Worm (Caenorhabditis elegans): Measurements from ENCODE around the gene drn-1.

drn-1 gene

DNA sequence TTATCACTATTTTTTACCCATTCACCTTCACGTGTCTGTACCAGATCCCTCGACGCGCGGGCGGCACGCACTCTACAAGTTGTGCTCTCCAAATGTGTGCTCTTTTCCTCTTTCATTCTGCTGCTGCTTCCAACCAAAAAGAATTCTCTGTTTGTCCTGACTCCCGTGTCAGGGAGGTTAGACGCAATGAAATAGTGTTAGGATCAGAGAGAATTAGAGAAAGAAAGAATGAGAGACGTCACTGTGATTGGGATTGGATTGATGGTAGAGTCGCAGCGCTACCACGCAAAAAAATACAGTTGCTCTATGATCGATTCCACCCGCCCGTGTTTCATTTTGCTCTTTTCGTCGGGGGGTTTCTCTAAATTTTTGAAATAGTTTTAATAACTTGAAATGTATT, 19.4 kb upstream of the drn-1 start:
- no peak for TF ChIP-seq nhr-25 (tag; optimal IDR thresholded peaks at IDR 0.05)
- peak; percentile 69 for TF ChIP-seq pha-4 (tag; optimal IDR thresholded peaks at IDR 0.05)

DNA sequence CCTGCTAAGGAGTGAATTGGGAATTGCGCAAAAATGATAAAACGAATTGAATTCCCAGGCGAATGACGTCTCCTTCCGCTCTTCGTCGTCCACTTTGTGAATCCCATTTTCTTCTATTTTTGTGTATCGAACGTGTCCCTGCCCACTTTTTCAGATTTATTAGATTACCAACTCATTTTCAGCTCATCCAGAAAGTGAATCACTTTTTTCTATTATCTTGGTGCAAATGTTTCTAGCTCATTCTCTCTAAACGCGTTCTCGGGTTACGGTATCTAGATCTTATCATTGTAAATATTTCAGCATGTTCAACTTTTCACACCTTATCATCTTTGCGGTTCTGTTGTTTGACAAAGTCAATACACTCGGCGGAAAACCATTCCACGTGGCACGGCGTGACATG, 17.5 kb upstream of the drn-1 start, which contains the start of gene ZK622.5:
ZK622.5 (plus strand) TSS at position 301 of the 400 bp plus-strand sequence.
- TF ChIP-seq sea-2 (GFP tag; optimal IDR thresholded peaks at IDR 0.05) (no peak), ceh-28 (tag; optimal IDR thresholded peaks at IDR 0.05) (no peak), nhr-67 (tag; optimal IDR thresholded peaks at IDR 0.05) (no peak), mml-1 (tag; optimal IDR thresholded peaks at IDR 0.05) (no peak), skn-1 (tag; optimal IDR thresholded peaks at IDR 0.05) (no peak), hmg-11 (tag; optimal IDR thresholded peaks at IDR 0.05) (no peak), ztf-11 (tag; optimal IDR thresholded peaks at IDR 0.05) (no peak), egl-27 (tag; optimal IDR thresholded peaks at IDR 0.05) (no peak), mdl-1 (tag; optimal IDR thresholded peaks at IDR 0.05) (no peak)

ce11 chrII:5285029-5285428, 13.4 kb upstream of the drn-1 start, which contains the start of gene gur-5:
Gene gur-5 (plus strand): TSS chrII:5285329.
- no peak for TF ChIP-seq aly-2 (tag; optimal IDR thresholded peaks at IDR 0.05)
- TF ChIP-seq ceh-9 (tag; optimal IDR thresholded peaks at IDR 0.05): no peak
- no peak for TF ChIP-seq mml-1 (tag; optimal IDR thresholded peaks at IDR 0.05)
- no peak for TF ChIP-seq nhr-43 (tag; optimal IDR thresholded peaks at IDR 0.05; ENCODE audit: poor library complexity, severe bottlenecking)
- TF ChIP-seq snpc-4 (tag; optimal IDR thresholded peaks at IDR 0.05): no peak
- TF ChIP-seq skn-1 (tag; optimal IDR thresholded peaks at IDR 0.05): no peak
- TF ChIP-seq nhr-11 (tag; optimal IDR thresholded peaks at IDR 0.05): no peak
- no peak for TF ChIP-seq fos-1 (tag; optimal IDR thresholded peaks at IDR 0.05)
- no peak for TF ChIP-seq nhr-23 (tag; optimal IDR thresholded peaks at IDR 0.05)
- TF ChIP-seq pqm-1 (tag; optimal IDR thresholded peaks at IDR 0.05): no peak
- TF ChIP-seq lsy-12 (tag; optimal IDR thresholded peaks at IDR 0.05): no peak
- no peak for TF ChIP-seq ama-1 (optimal IDR thresholded peaks at IDR 0.05)
- no peak for TF ChIP-seq eor-1 (tag; optimal IDR thresholded peaks at IDR 0.05)
- no peak for TF ChIP-seq fkh-2 (tag; optimal IDR thresholded peaks at IDR 0.05)
- TF ChIP-seq mdl-1 (tag; optimal IDR thresholded peaks at IDR 0.05): no peak

DNA sequence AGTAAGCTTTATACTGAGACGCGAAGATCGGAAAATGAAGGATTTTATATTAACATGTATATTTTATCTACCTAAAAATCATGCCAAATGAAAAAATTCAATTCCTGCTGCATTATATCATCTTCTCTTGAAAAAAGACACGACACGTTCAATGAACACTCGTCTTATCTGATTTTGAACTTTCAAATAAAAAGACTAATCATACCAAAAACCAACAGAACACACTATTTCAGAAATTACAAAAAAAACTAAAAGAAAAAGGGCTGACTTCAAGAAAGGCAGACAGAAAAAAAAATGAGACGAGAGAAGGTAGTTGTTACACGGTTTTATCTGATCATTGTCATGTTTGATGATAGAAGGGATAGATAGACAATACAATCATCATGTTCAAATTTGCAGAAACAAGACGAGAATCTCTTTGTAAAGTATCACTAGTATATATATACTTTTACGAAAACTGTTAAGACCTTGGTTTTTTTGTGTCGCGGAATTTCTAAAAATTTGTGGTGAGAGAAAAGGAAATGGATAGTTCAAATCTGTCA, 11.2 kb upstream of the drn-1 start:
- no peak for TF ChIP-seq ZK546.5 (tag; optimal IDR thresholded peaks at IDR 0.05)
- peak; percentile 11 for TF ChIP-seq nhr-23 (tag; optimal IDR thresholded peaks at IDR 0.05)
- no peak for TF ChIP-seq ama-1 (optimal IDR thresholded peaks at IDR 0.05)
- no peak for TF ChIP-seq ceh-16 (tag; optimal IDR thresholded peaks at IDR 0.05)
- no peak for TF ChIP-seq nhr-77 (tag; optimal IDR thresholded peaks at IDR 0.05)
- TF ChIP-seq aly-2 (tag; optimal IDR thresholded peaks at IDR 0.05): no peak
- no peak for TF ChIP-seq unc-62 (GFP tag; optimal IDR thresholded peaks at IDR 0.05)
- TF ChIP-seq skn-1 (tag; optimal IDR thresholded peaks at IDR 0.05): no peak
- TF ChIP-seq pqm-1 (tag; optimal IDR thresholded peaks at IDR 0.05): no peak
- TF ChIP-seq hmg-11 (tag; optimal IDR thresholded peaks at IDR 0.05): no peak
- TF ChIP-seq mml-1 (tag; optimal IDR thresholded peaks at IDR 0.05): no peak
- TF ChIP-seq tbx-2 (tag; optimal IDR thresholded peaks at IDR 0.05): no peak
- TF ChIP-seq mdl-1 (tag; optimal IDR thresholded peaks at IDR 0.05): no peak
- no peak for TF ChIP-seq lin-39 (tag; optimal IDR thresholded peaks at IDR 0.05)
- TF ChIP-seq elt-1 (tag; optimal IDR thresholded peaks at IDR 0.05): peak; percentile 93
- no peak for TF ChIP-seq nhr-11 (tag; optimal IDR thresholded peaks at IDR 0.05)
- no peak for TF ChIP-seq ztf-11 (tag; optimal IDR thresholded peaks at IDR 0.05)

DNA sequence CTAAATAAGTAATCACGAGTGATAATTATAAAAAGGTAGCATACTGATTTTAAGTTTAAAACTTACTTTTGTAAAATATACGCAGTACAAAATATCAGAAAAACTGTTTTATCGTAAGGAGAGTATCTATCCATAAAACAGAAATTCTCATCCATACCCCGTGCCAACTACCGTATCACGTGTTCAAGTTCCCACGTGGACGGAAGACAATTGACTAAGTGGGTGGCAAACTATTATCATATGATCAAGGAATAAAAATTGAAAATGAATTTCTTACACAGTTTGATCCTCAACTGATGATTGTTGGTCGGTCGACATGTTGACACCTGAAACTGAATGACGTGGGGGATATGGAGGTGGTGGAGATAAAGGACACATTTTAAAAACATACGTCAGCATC, 10.5 kb upstream of the drn-1 start, which contains the start of gene pmt-1:
pmt-1 (minus strand) TSS at position 332 of the 400 bp plus-strand sequence.
- no peak for TF ChIP-seq pha-4 (tag; optimal IDR thresholded peaks at IDR 0.05)
- TF ChIP-seq nhr-23 (tag; optimal IDR thresholded peaks at IDR 0.05): peak; percentile 12
- no peak for TF ChIP-seq ZK546.5 (tag; optimal IDR thresholded peaks at IDR 0.05)
- TF ChIP-seq egl-27 (tag; optimal IDR thresholded peaks at IDR 0.05): no peak
- no peak for TF ChIP-seq tbx-2 (tag; optimal IDR thresholded peaks at IDR 0.05)
- TF ChIP-seq lin-15B (tag; optimal IDR thresholded peaks at IDR 0.05): no peak
- peak; percentile 28 for TF ChIP-seq jun-1 (tag; optimal IDR thresholded peaks at IDR 0.05)
- peak; percentile 43 for TF ChIP-seq pqm-1 (tag; optimal IDR thresholded peaks at IDR 0.05)
- no peak for TF ChIP-seq ceh-16 (tag; optimal IDR thresholded peaks at IDR 0.05)
- no peak for TF ChIP-seq lin-39 (tag; optimal IDR thresholded peaks at IDR 0.05)
- no peak for TF ChIP-seq nhr-67 (tag; optimal IDR thresholded peaks at IDR 0.05)
- no peak for TF ChIP-seq fos-1 (tag; optimal IDR thresholded peaks at IDR 0.05)
- no peak for TF ChIP-seq snpc-4 (tag; optimal IDR thresholded peaks at IDR 0.05)
- no peak for TF ChIP-seq daf-12 (tag; optimal IDR thresholded peaks at IDR 0.05)
- TF ChIP-seq nfya-1 (tag; optimal IDR thresholded peaks at IDR 0.05; ENCODE audit: insufficient read depth): peak; percentile 11
- TF ChIP-seq nhr-237 (tag; optimal IDR thresholded peaks at IDR 0.05): no peak
- no peak for TF ChIP-seq nhr-28 (tag; optimal IDR thresholded peaks at IDR 0.05)
- no peak for TF ChIP-seq ceh-82 (tag; optimal IDR thresholded peaks at IDR 0.05)
- TF ChIP-seq elt-1 (tag; optimal IDR thresholded peaks at IDR 0.05): no peak
- no peak for TF ChIP-seq ceh-28 (tag; optimal IDR thresholded peaks at IDR 0.05)
- peak; percentile 2 for TF ChIP-seq lsy-12 (tag; optimal IDR thresholded peaks at IDR 0.05)
- peak; percentile 71 for TF ChIP-seq nhr-43 (tag; optimal IDR thresholded peaks at IDR 0.05; ENCODE audit: poor library complexity, severe bottlenecking)
- TF ChIP-seq elt-2 (tag; optimal IDR thresholded peaks at IDR 0.05): peak; percentile 78
- no peak for TF ChIP-seq fkh-2 (tag; optimal IDR thresholded peaks at IDR 0.05)
- TF ChIP-seq R02D3.7 (tag; optimal IDR thresholded peaks at IDR 0.05): no peak
